Worm (Caenorhabditis elegans) whole organism, young adult: Measurements from ENCODE around the gene Y41E3.8.

Experiments
- D2030.7 ChIP-seq: fragments of 200-800 bp; sonication (Bioruptor generic); IDR thresholded peaks from 2 replicates; pipeline ENCODE4 v1.3.6; 2022; ENCODE audit warnings: missing genetic modification reagents, missing genetic modification characterization, missing compliant biosample characterization
- F33H1.4 ChIP-seq: fragments of 200-800 bp; sonication (Bioruptor generic); IDR thresholded peaks from 2 replicates; pipeline ENCODE4 v1.3.6; 2022; ENCODE audit warnings: missing genetic modification reagents, missing genetic modification characterization, missing compliant biosample characterization
- K11D2.4 ChIP-seq: fragments of 200-800 bp; sonication (Bioruptor generic); IDR thresholded peaks from 2 replicates; pipeline ENCODE4 v1.3.6; 2022; ENCODE audit warnings: missing genetic modification reagents, missing genetic modification characterization, missing compliant biosample characterization
- K12H6.12 ChIP-seq: fragments of 200-800 bp; sonication (Bioruptor generic); optimal IDR thresholded peaks from 2 replicates; lab custom pipeline; 2018; ENCODE audit warnings: mild to moderate bottlenecking, missing genetic modification characterization, missing compliant biosample characterization
- akir-1 ChIP-seq: fragments of 200-800 bp; sonication (Bioruptor generic); optimal IDR thresholded peaks from 2 replicates; lab custom pipeline; 2018; ENCODE audit warnings: mild to moderate bottlenecking, missing genetic modification characterization, moderate library complexity, missing compliant biosample characterization
- aptf-3 ChIP-seq: fragments of 200-800 bp; sonication (Bioruptor generic); IDR thresholded peaks from 2 replicates; pipeline ENCODE4 v1.3.6; 2022; ENCODE audit warnings: missing genetic modification characterization, missing compliant biosample characterization
- athp-1 ChIP-seq: sonication (generic microtip); optimal IDR thresholded peaks from 2 replicates; lab custom pipeline; 2017; ENCODE audit warnings: mild to moderate bottlenecking, missing genetic modification characterization, missing compliant biosample characterization
- attf-6 ChIP-seq: fragments of 200-800 bp; sonication (Bioruptor generic); IDR thresholded peaks from 2 replicates; pipeline ENCODE4 v1.3.6; 2022; ENCODE audit warnings: missing genetic modification reagents, missing genetic modification characterization, missing compliant biosample characterization
- cebp-1 ChIP-seq, 2 experiments: fragments of 200-800 bp in 1 of 2; sonication (Bioruptor generic) in 1 of 2; sonication (generic microtip) in 1 of 2; IDR thresholded peaks in 1 of 2; optimal IDR thresholded peaks in 1 of 2; 2 replicates each; pipeline versions ENCODE4 v1.3.6 to Lab custom; 2017 to 2022; ENCODE audit warnings: missing compliant biosample characterization in 2 of 2, missing genetic modification characterization in 2 of 2, mild to moderate bottlenecking in 1 of 2, missing genetic modification reagents in 1 of 2, moderate library complexity in 1 of 2
- ceh-27 ChIP-seq: fragments of 200-800 bp; sonication (Bioruptor generic); optimal IDR thresholded peaks from 2 replicates; lab custom pipeline; 2018; ENCODE audit warnings: mild to moderate bottlenecking, missing genetic modification characterization, moderate library complexity, missing compliant biosample characterization
- dpff-1 ChIP-seq: sonication (generic microtip); optimal IDR thresholded peaks from 2 replicates; lab custom pipeline; 2017; ENCODE audit warnings: mild to moderate bottlenecking, missing genetic modification characterization, missing compliant biosample characterization
- efl-1 ChIP-seq: fragments of 150-350 bp; optimal IDR thresholded peaks from 2 replicates; lab custom pipeline; 2014; ENCODE audit warnings: missing biosample characterization, missing genetic modification reagents, missing genetic modification characterization
- egrh-3 ChIP-seq: fragments of 200-800 bp; sonication (Bioruptor generic); IDR thresholded peaks from 2 replicates; pipeline ENCODE4 v1.3.6; 2022; ENCODE audit warnings: missing genetic modification reagents, missing genetic modification characterization, missing compliant biosample characterization
- ets-4 ChIP-seq: fragments of 200-800 bp; sonication (Bioruptor generic); optimal IDR thresholded peaks from 2 replicates; lab custom pipeline; 2018; ENCODE audit warnings: mild to moderate bottlenecking, missing genetic modification characterization, missing compliant biosample characterization
- fkh-3 ChIP-seq: sonication (generic microtip); optimal IDR thresholded peaks from 2 replicates; lab custom pipeline; 2016; ENCODE audit warnings: mild to moderate bottlenecking, missing genetic modification characterization, missing compliant biosample characterization
- lin-26 ChIP-seq: fragments of 200-800 bp; sonication (Bioruptor generic); IDR thresholded peaks from 2 replicates; pipeline ENCODE4 v1.3.6; 2022; ENCODE audit warnings: missing genetic modification reagents, missing genetic modification characterization, missing compliant biosample characterization
- lin-35 ChIP-seq, 3 experiments: fragments of 150-350 bp in 2 of 3; sonication (generic microtip) in 1 of 3; optimal IDR thresholded peaks; 2 replicates each; lab custom pipeline; 2014 to 2018; ENCODE audit warnings: missing biosample characterization in 3 of 3, missing genetic modification characterization in 3 of 3, missing genetic modification reagents in 3 of 3
- lin-40 ChIP-seq: sonication (generic microtip); optimal IDR thresholded peaks from 2 replicates; lab custom pipeline; 2016; ENCODE audit warnings: missing genetic modification characterization, mild to moderate bottlenecking, missing compliant biosample characterization, missing genotype, missing genetic modification reagents
- mcd-1 ChIP-seq: fragments of 200-800 bp; sonication (Bioruptor generic); IDR thresholded peaks from 2 replicates; pipeline ENCODE4 v1.3.6; 2022; ENCODE audit warnings: missing genetic modification reagents, missing genetic modification characterization, missing compliant biosample characterization
- mel-28 ChIP-seq: sonication (generic microtip); optimal IDR thresholded peaks from 2 replicates; lab custom pipeline; 2016; ENCODE audit warnings: borderline replicate concordance, mild to moderate bottlenecking, missing genetic modification characterization, missing compliant biosample characterization
- mxl-1 ChIP-seq: sonication (generic microtip); optimal IDR thresholded peaks from 2 replicates; lab custom pipeline; 2016; ENCODE audit warnings: missing genetic modification characterization, missing compliant biosample characterization
- nhr-27 ChIP-seq: fragments of 200-800 bp; sonication (Bioruptor generic); optimal IDR thresholded peaks from 2 replicates; lab custom pipeline; 2018; ENCODE audit warnings: mild to moderate bottlenecking, missing genetic modification characterization, moderate library complexity, missing compliant biosample characterization
- pha-4 ChIP-seq: fragments of 150-350 bp; sonication (generic microtip); optimal IDR thresholded peaks from 2 replicates; lab custom pipeline; 2014; ENCODE audit warnings: missing biosample characterization, missing genetic modification reagents, missing genetic modification characterization
- sdz-38 ChIP-seq: sonication (generic microtip); optimal IDR thresholded peaks from 2 replicates; lab custom pipeline; 2016; ENCODE audit warnings: missing genotype, missing genetic modification characterization, missing compliant biosample characterization
- snpc-3.4 ChIP-seq: sonication (generic microtip); optimal IDR thresholded peaks from 2 replicates; lab custom pipeline; 2017; ENCODE audit warnings: missing genetic modification characterization, mild to moderate bottlenecking, missing compliant biosample characterization, antibody characterized with exemption, moderate library complexity, missing genotype, missing genetic modification reagents
- snpc-4 ChIP-seq, 5 experiments: fragments of 150-350 bp in 1 of 5; sonication (generic microtip) in 4 of 5; optimal IDR thresholded peaks; 2 replicates each; lab custom pipeline; 2014 to 2018; ENCODE audit warnings: missing genetic modification characterization in 5 of 5, missing biosample characterization in 3 of 5, antibody characterized with exemption in 2 of 5, mild to moderate bottlenecking in 2 of 5, missing compliant biosample characterization in 2 of 5, missing genotype in 2 of 5, moderate library complexity in 2 of 5, missing genetic modification reagents in 1 of 5
- tbp1 ChIP-seq: fragments of 200-800 bp; sonication (Bioruptor generic); optimal IDR thresholded peaks from 2 replicates; lab custom pipeline; 2018; ENCODE audit warnings: mild to moderate bottlenecking, missing genetic modification characterization, missing compliant biosample characterization
- zfh-2 ChIP-seq: fragments of 200-800 bp; sonication (Bioruptor generic); conservative IDR thresholded peaks from 2 replicates; pipeline ENCODE4 v1.3.6; 2022; ENCODE audit warnings: missing genetic modification reagents, missing genetic modification characterization, missing compliant biosample characterization
- ztf-18 ChIP-seq: sonication (generic microtip); optimal IDR thresholded peaks from 2 replicates; lab custom pipeline; 2016; ENCODE audit warnings: missing genotype, mild to moderate bottlenecking, missing genetic modification characterization, missing compliant biosample characterization
- ztf-3 ChIP-seq: fragments of 200-800 bp; sonication (Bioruptor generic); optimal IDR thresholded peaks from 2 replicates; lab custom pipeline; 2018; ENCODE audit warnings: mild to moderate bottlenecking, missing genetic modification characterization, missing compliant biosample characterization

Y41E3.8 gene

ce11 chrIV:15020958-15021357, 7.8 kb downstream of the Y41E3.8 start (continued):
- TF ChIP-seq fkh-3 (tag; lab: Kevin White, UChicago) = no peak
- no peak for TF ChIP-seq mxl-1
- peak in 1 of 3 experiments; percentile 8 for TF ChIP-seq lin-35 (GFP tag; optimal IDR thresholded peaks at IDR 0.05; lab: Kevin White, UChicago)
- no peak for TF ChIP-seq ztf-3 (GFP tag; lab: Kevin White, UChicago)
- TF ChIP-seq ets-4 (GFP tag; lab: Kevin White, UChicago) = no peak
- TF ChIP-seq sdz-38 (tag; lab: Kevin White, UChicago) = no peak

ce11 chrIV:15016984-15017383, 11.8 kb downstream of the Y41E3.8 start:
- TF ChIP-seq K12H6.12 (peak; percentile 23), mel-28 (tag; lab: Kevin White, UChicago) (no peak), dpff-1 (tag; lab: Kevin White, UChicago) (no peak), athp-1 (no peak), zfh-2 (GFP tag; lab: Robert Waterston, UW) (peak; percentile 41; the same call in 1 of the 2 replicates), ceh-27 (GFP tag; lab: Kevin White, UChicago) (no peak)

ce11 chrIV:15013517-15014085, 15.2 kb downstream of the Y41E3.8 start, which contains the start of gene Y41E3.7:
Gene Y41E3.7, plus strand, starts transcription at chrIV:15014035.
- TF ChIP-seq K11D2.4 = no peak
- TF ChIP-seq lin-26 = no peak
- no peak for TF ChIP-seq pha-4 (tag; lab: Kevin White, UChicago)
- peak; percentile 9 for TF ChIP-seq snpc-3.4 (tag; lab: Kevin White, UChicago)
- TF ChIP-seq lin-35 (GFP tag; optimal IDR thresholded peaks at IDR 0.05; lab: Kevin White, UChicago) = peak in 1 of 3 experiments; percentile 13
- TF ChIP-seq mcd-1 (GFP tag; lab: Robert Waterston, UW) = no peak
- TF ChIP-seq F33H1.4 (GFP tag; lab: Robert Waterston, UW) = no peak
- TF ChIP-seq tbp1 (GFP tag; lab: Kevin White, UChicago) = peak; percentile 12
- no peak for TF ChIP-seq aptf-3 (GFP tag; lab: Robert Waterston, UW)
- no peak for TF ChIP-seq snpc-4 (GFP tag; optimal IDR thresholded peaks at IDR 0.05; lab: Kevin White, UChicago)
- TF ChIP-seq snpc-4 (tag; optimal IDR thresholded peaks at IDR 0.05; lab: Kevin White, UChicago) = peak in 2 of 4 experiments; percentile 42 to 81
- TF ChIP-seq, all 124 proteins: peak for 4

ce11 chrIV:15013083-15013482, 15.7 kb downstream of the Y41E3.8 start, which contains the start of gene qars-1:
Gene qars-1, minus strand, starts transcription at chrIV:15013183.
- no peak for TF ChIP-seq sdz-38 (tag; lab: Kevin White, UChicago)

ce11 chrIV:15012154-15012892, 16.5 kb downstream of the Y41E3.8 start:
- TF ChIP-seq lin-40 (tag; lab: Kevin White, UChicago) (no peak), akir-1 (GFP tag; lab: Kevin White, UChicago) (no peak), nhr-27 (tag; lab: Kevin White, UChicago) (no peak), D2030.7 (no peak), egrh-3 (GFP tag; lab: Robert Waterston, UW) (peak; percentile 31; the same call in 1 of the 2 replicates), ceh-27 (GFP tag; lab: Kevin White, UChicago) (no peak), cebp-1 (GFP tag; IDR thresholded peaks at IDR 0.05; lab: Robert Waterston, UW) (no peak), cebp-1 (tag; optimal IDR thresholded peaks at IDR 0.05; lab: Kevin White, UChicago) (peak; percentile 3), zfh-2 (GFP tag; lab: Robert Waterston, UW) (peak; percentile 68), efl-1 (no peak), attf-6 (peak; percentile 66; the same call in 1 of the 2 replicates), ztf-18 (tag; lab: Kevin White, UChicago) (peak; percentile 24), lin-35 (GFP tag; optimal IDR thresholded peaks at IDR 0.05; lab: Kevin White, UChicago) (no peak), snpc-4 (GFP tag; optimal IDR thresholded peaks at IDR 0.05; lab: Kevin White, UChicago) (peak; percentile 14), snpc-4 (tag; optimal IDR thresholded peaks at IDR 0.05; lab: Kevin White, UChicago) (peak in 2 of 4 experiments; percentile 44 to 84)
